Worm (Caenorhabditis elegans) whole organism, mixed stage, embryonic: ENCODE results near the gene smim-14.

Source experiments
- nhr-12 ChIP-seq: fragments of 150-350 bp; optimal IDR thresholded peaks from 2 replicates; lab custom pipeline; 2014; ENCODE audit warnings: missing biosample characterization, missing genetic modification characterization
- sem-2 ChIP-seq: fragments of 200-800 bp; sonication (Bioruptor generic); optimal IDR thresholded peaks from 2 replicates; lab custom pipeline; 2018; ENCODE audit warnings: mild to moderate bottlenecking, missing genetic modification characterization, missing compliant biosample characterization
- sptf-1 ChIP-seq: sonication (generic microtip); optimal IDR thresholded peaks from 2 replicates; lab custom pipeline; 2017; ENCODE audit warnings: mild to moderate bottlenecking, missing genetic modification characterization, moderate library complexity, missing compliant biosample characterization

DNA sequence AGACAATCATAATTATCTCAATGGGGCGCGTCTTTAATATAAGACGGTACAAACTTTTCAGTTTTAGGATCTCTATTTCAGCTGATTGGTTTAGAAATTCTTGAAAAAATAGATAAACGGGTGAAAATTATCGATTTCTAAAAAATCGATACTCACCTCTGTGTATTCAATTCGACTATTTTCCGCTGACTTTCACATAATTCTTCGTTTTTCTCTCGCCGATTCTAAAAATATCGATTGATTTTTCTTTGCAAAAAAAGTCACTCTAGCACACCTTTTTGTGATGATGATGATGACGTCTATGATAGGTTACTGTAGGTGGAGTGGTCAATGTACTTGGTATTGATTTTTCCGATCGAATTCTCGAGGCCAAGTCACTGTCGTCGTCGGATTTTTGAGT, 39.8 kb downstream of the smim-14 start:
- no peak for TF ChIP-seq nhr-12 (tag; lab: Kevin White, UChicago)
- TF ChIP-seq sem-2 (GFP tag; lab: Kevin White, UChicago), result no peak
- TF ChIP-seq sptf-1 (tag; lab: Kevin White, UChicago), result no peak
